Fruit fly (Drosophila melanogaster): ENCODE measurements around the gene CG12259.

CG12259 gene

DNA sequence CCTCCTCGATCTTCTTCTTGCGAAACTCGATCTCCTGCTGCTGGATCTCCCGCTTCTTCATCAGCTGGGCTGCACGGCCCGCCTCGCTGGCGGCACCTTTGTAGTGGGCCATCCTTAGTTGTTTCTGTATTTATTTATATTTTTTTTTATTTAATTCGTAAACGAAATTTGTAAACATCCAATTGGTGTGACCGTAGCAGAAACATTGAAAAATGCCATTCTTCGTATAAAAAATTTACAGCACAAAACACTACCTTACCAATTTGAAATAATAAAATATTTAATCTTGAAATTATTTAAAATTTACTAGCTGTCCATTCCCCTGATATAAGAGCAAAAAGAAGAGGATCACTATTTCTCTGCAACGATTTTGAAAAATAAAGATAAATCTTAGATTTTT, at the start of gene CG12259:
Gene CG12259, minus strand, starts transcription at position 207 of the 400 bp plus-strand sequence.
- TF ChIP-seq CG18262 (tag; optimal IDR thresholded peaks at IDR 0.05) = peak; percentile 19
- no peak for TF ChIP-seq zen2 (GFP tag; IDR thresholded peaks at IDR 0.05; ENCODE audit: partially characterized antibody)
- TF ChIP-seq PHDP (tag; optimal IDR thresholded peaks at IDR 0.05) = no peak
- no peak for TF ChIP-seq CG18599 (GFP tag; optimal IDR thresholded peaks at IDR 0.05)
- peak; percentile 12 for TF ChIP-seq Nf-YC (tag; optimal IDR thresholded peaks at IDR 0.05)
- TF ChIP-seq CG17361 (GFP tag; IDR thresholded peaks at IDR 0.05) = peak; percentile 27; the same call in 1 of the 3 replicates
- no peak for TF ChIP-seq CG18764 (GFP tag; optimal IDR thresholded peaks at IDR 0.05)
- TF ChIP-seq E2f2 (GFP tag; IDR thresholded peaks at IDR 0.05) = 0 out of 2 replicates have a peak, but pooled peaks have one; percentile 21
- TF ChIP-seq Sry-β (GFP tag; optimal IDR thresholded peaks at IDR 0.05) = peak; percentile 48
- TF ChIP-seq Hr51 (GFP tag; optimal IDR thresholded peaks at IDR 0.05) = no peak
- TF ChIP-seq Bgb (GFP tag; IDR thresholded peaks at IDR 0.05; ENCODE audit: partially characterized antibody) = no peak
- peak; percentile 50 for TF ChIP-seq CG10267 (tag; optimal IDR thresholded peaks at IDR 0.05)
- no peak for TF ChIP-seq btn (GFP tag; optimal IDR thresholded peaks at IDR 0.05)
- no peak for TF ChIP-seq Drgx (GFP tag; IDR thresholded peaks at IDR 0.05)
- TF ChIP-seq CG2202 (tag; optimal IDR thresholded peaks at IDR 0.05) = no peak
- TF ChIP-seq CG8290 (GFP tag; optimal IDR thresholded peaks at IDR 0.05) = no peak
- TF ChIP-seq CG8290 (tag; optimal IDR thresholded peaks at IDR 0.05) = no peak
- no peak for TF ChIP-seq Tbp (GFP tag; optimal IDR thresholded peaks at IDR 0.05)
- no peak for TF ChIP-seq Dip2 (GFP tag; IDR thresholded peaks at IDR 0.05)
- no peak for TF ChIP-seq mld (GFP tag; IDR thresholded peaks at IDR 0.05; ENCODE audit: partially characterized antibody)
- peak; percentile 43 for TF ChIP-seq trem (tag; optimal IDR thresholded peaks at IDR 0.05)
- TF ChIP-seq Usf (GFP tag; optimal IDR thresholded peaks at IDR 0.05) = no peak
- peak; percentile 12 for TF ChIP-seq CG1603 (tag; optimal IDR thresholded peaks at IDR 0.05)
- TF ChIP-seq MTF-1 (GFP tag; optimal IDR thresholded peaks at IDR 0.05; ENCODE audit: borderline replicate concordance) = no peak
- TF ChIP-seq MESR4 (GFP tag; optimal IDR thresholded peaks at IDR 0.05) = peak; percentile 25
- TF ChIP-seq row (GFP tag; IDR thresholded peaks at IDR 0.05) = peak; percentile 76
- peak; percentile 34 for TF ChIP-seq CG2678 (tag; optimal IDR thresholded peaks at IDR 0.05)
- no peak for TF ChIP-seq CG7963 (GFP tag; IDR thresholded peaks at IDR 0.05; ENCODE audit: partially characterized antibody)
- TF ChIP-seq CG31388 (GFP tag; optimal IDR thresholded peaks at IDR 0.05) = no peak
- peak; percentile 56 for TF ChIP-seq gfzf (GFP tag; optimal IDR thresholded peaks at IDR 0.05)
- TF ChIP-seq HLH54F (GFP tag; optimal IDR thresholded peaks at IDR 0.05) = no peak
- TF ChIP-seq YL-1 (GFP tag; optimal IDR thresholded peaks at IDR 0.05) = peak; percentile 13
- peak; percentile 56 for TF ChIP-seq sqz (GFP tag; optimal IDR thresholded peaks at IDR 0.05)
- TF ChIP-seq CG13287 (GFP tag; IDR thresholded peaks at IDR 0.05; ENCODE audit: partially characterized antibody) = 0 out of 2 replicates have a peak, but pooled peaks have one; percentile 25
- TF ChIP-seq CG9797 (GFP tag; optimal IDR thresholded peaks at IDR 0.05) = peak; percentile 35
- TF ChIP-seq CG17802 (tag; optimal IDR thresholded peaks at IDR 0.05) = no peak
- TF ChIP-seq Myb (GFP tag; optimal IDR thresholded peaks at IDR 0.05) = no peak
- no peak for TF ChIP-seq CG14860 (GFP tag; IDR thresholded peaks at IDR 0.05; ENCODE audit: partially characterized antibody)
- no peak for TF ChIP-seq Ptx1 (GFP tag; IDR thresholded peaks at IDR 0.05)
- no peak for TF ChIP-seq Vsx1 (GFP tag; optimal IDR thresholded peaks at IDR 0.05)
- peak; percentile 14 for TF ChIP-seq CG17829 (tag; optimal IDR thresholded peaks at IDR 0.05)
- TF ChIP-seq gsb-n (tag; optimal IDR thresholded peaks at IDR 0.05) = peak; percentile 12
- TF ChIP-seq wek (GFP tag; optimal IDR thresholded peaks at IDR 0.05) = peak; percentile 10
- TF ChIP-seq CG34224 (GFP tag; IDR thresholded peaks at IDR 0.05; ENCODE audit: partially characterized antibody) = 0 out of 3 replicates have a peak, but pooled peaks have one; percentile 10
- peak; percentile 7 for TF ChIP-seq ATbp (GFP tag; optimal IDR thresholded peaks at IDR 0.05)
- peak; percentile 21 for TF ChIP-seq CG17385 (GFP tag; optimal IDR thresholded peaks at IDR 0.05)
- no peak for TF ChIP-seq CG7928 (GFP tag; optimal IDR thresholded peaks at IDR 0.05)
- no peak for TF ChIP-seq cad (GFP tag; optimal IDR thresholded peaks at IDR 0.05)
- TF ChIP-seq BtbVII (GFP tag; optimal IDR thresholded peaks at IDR 0.05) = no peak
- TF ChIP-seq Fer3 (tag; optimal IDR thresholded peaks at IDR 0.05) = no peak

Data from whole organism, embryonic.